Fruit fly (Drosophila melanogaster) whole organism, adult: ENCODE measurements around the gene CG43072.

ENCODE experiments used
- CG11617 ChIP-seq: fragments of 200-800 bp; sonication (Bioruptor generic); optimal IDR thresholded peaks from 2 replicates; lab custom pipeline; 2017; ENCODE audit warnings: mild to moderate bottlenecking, missing biosample characterization, missing genetic modification reagents, missing genetic modification characterization
- CG12768 ChIP-seq: fragments of 200-800 bp; sonication (Bioruptor generic); optimal IDR thresholded peaks from 2 replicates; lab custom pipeline; 2017; ENCODE audit warnings: missing biosample characterization, missing genetic modification characterization, mild to moderate bottlenecking, moderate library complexity, missing genetic modification reagents
- CG14711 ChIP-seq: fragments of 200-800 bp; sonication (Bioruptor generic); optimal IDR thresholded peaks from 2 replicates; lab custom pipeline; 2018; ENCODE audit warnings: missing biosample characterization, mild to moderate bottlenecking, missing genetic modification characterization, moderate library complexity
- CG1620 ChIP-seq: fragments of 200-800 bp; sonication (Bioruptor generic); optimal IDR thresholded peaks from 2 replicates; lab custom pipeline; 2016; ENCODE audit warnings: missing biosample characterization, missing genetic modification characterization
- CG33017 ChIP-seq: fragments of 200-800 bp; sonication (Bioruptor generic); optimal IDR thresholded peaks from 2 replicates; lab custom pipeline; 2018; ENCODE audit warnings: missing biosample characterization, mild to moderate bottlenecking, missing genetic modification characterization, moderate library complexity
- CG5204 ChIP-seq: fragments of 200-800 bp; sonication (Bioruptor generic); optimal IDR thresholded peaks from 2 replicates; lab custom pipeline; 2016; ENCODE audit warnings: missing biosample characterization, missing genetic modification characterization
- CG7045 ChIP-seq: fragments of 200-800 bp; sonication (Bioruptor generic); optimal IDR thresholded peaks from 2 replicates; lab custom pipeline; 2017; ENCODE audit warnings: missing biosample characterization, mild to moderate bottlenecking, missing genetic modification characterization
- CG7101 ChIP-seq: fragments of 200-800 bp; sonication (Bioruptor generic); optimal IDR thresholded peaks from 2 replicates; lab custom pipeline; 2018; ENCODE audit warnings: missing biosample characterization, mild to moderate bottlenecking, missing genetic modification characterization, moderate library complexity
- Clk ChIP-seq: fragments of 200-800 bp; sonication (Bioruptor generic); optimal IDR thresholded peaks from 2 replicates; lab custom pipeline; 2017; ENCODE audit warnings: missing biosample characterization, missing genetic modification characterization
- Crg-1 ChIP-seq: fragments of 200-800 bp; sonication (Bioruptor generic); optimal IDR thresholded peaks from 2 replicates; lab custom pipeline; 2016; ENCODE audit warnings: missing biosample characterization, missing genetic modification characterization
- Hr96 ChIP-seq: fragments of 200-800 bp; sonication (Bioruptor generic); optimal IDR thresholded peaks from 2 replicates; lab custom pipeline; 2016; ENCODE audit warnings: missing biosample characterization, missing genetic modification characterization
- Mnt ChIP-seq: fragments of 200-800 bp; sonication (Bioruptor generic); optimal IDR thresholded peaks from 2 replicates; lab custom pipeline; 2016; ENCODE audit warnings: missing biosample characterization, mild to moderate bottlenecking, missing genetic modification characterization
- bab1 ChIP-seq: fragments of 200-800 bp; sonication (Bioruptor generic); optimal IDR thresholded peaks from 3 replicates; lab custom pipeline; 2019; ENCODE audit warnings: missing biosample characterization, mild to moderate bottlenecking, missing genetic modification characterization, moderate library complexity
- cic ChIP-seq: fragments of 200-800 bp; sonication (Bioruptor generic); optimal IDR thresholded peaks from 2 replicates; lab custom pipeline; 2017; ENCODE audit warnings: missing biosample characterization, mild to moderate bottlenecking, missing genetic modification characterization, moderate library complexity
- cnc ChIP-seq, 2 experiments: fragments of >200 bp; optimal IDR thresholded peaks; 2 replicates each; lab custom pipeline; 2017
- kay ChIP-seq: fragments of 200-800 bp; sonication (Bioruptor generic); peaks from one replicate; lab custom pipeline; 2016; ENCODE audit warnings: missing biosample characterization, missing genetic modification characterization, borderline replicate concordance
- ovo ChIP-seq: fragments of 200-800 bp; sonication (Bioruptor generic); optimal IDR thresholded peaks from 2 replicates; lab custom pipeline; 2016; ENCODE audit warnings: missing biosample characterization, missing genetic modification characterization
- pad ChIP-seq: fragments of 200-800 bp; sonication (Bioruptor generic); optimal IDR thresholded peaks from 3 replicates; lab custom pipeline; 2017; ENCODE audit warnings: missing biosample characterization, missing genetic modification characterization, mild to moderate bottlenecking, moderate library complexity, missing genetic modification reagents
- tj ChIP-seq: fragments of 200-800 bp; sonication (Bioruptor generic); optimal IDR thresholded peaks from 3 replicates; lab custom pipeline; 2017; ENCODE audit warnings: missing biosample characterization, mild to moderate bottlenecking, missing genetic modification characterization, moderate library complexity
- toe ChIP-seq: fragments of 200-800 bp; sonication (Bioruptor generic); optimal IDR thresholded peaks from 2 replicates; lab custom pipeline; 2016; ENCODE audit warnings: missing biosample characterization, missing genetic modification characterization

The CG43072 gene

DNA sequence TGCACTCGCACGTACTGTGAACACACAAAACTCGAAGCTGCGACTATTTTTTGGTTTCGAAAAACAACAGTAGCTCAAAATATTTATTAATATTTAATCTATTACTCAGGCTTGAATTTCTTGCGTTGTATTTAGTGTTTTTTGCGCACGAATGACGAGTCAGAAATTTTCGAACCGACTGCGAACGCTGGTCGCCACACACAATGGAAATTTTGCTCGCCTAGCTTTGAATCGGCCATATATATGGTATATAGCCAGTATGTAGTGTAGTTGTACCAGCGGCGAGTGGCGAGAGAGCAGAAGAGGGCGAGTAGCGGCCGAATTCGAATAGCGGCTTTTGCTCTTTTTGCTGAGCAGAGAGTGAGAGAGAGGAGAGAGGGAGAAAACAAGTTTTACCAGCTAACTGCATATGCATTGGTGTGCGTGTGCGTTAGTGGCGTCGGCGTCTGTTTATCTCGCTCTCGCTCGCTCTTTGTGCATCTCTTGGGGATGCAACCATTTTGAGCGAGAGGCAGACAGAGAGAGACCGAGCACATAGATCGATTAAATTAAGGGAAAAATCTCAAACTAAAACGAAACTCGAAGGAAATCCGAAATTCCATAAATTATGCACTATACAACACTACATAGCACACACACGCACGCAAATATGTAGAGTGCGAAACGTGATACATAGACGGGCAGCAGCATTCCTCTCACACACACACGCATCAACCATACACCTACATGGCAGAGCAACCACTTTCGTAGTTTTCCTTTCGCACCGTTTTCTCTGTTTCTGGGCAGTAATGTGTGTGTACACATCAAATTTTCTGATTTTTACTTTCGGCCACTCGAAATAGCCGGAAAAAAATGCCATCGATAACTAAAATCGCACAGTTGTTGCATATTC lies 39.4 kb upstream of the CG43072 start:
- TF ChIP-seq CG14711 (tag; lab: Kevin White, UChicago): no peak
- TF ChIP-seq Hr96 (GFP tag; lab: Kevin White, UChicago): peak; percentile 28
- no peak for TF ChIP-seq CG7045 (GFP tag; lab: Kevin White, UChicago)
- TF ChIP-seq Clk (GFP tag; lab: Kevin White, UChicago): no peak
- no peak for TF ChIP-seq CG33017 (tag; lab: Kevin White, UChicago)
- TF ChIP-seq cic (GFP tag; lab: Kevin White, UChicago): no peak
- TF ChIP-seq ovo (GFP tag; lab: Kevin White, UChicago): peak; percentile 70
- peak; percentile 32 for TF ChIP-seq CG11617
- no peak for TF ChIP-seq cnc (optimal IDR thresholded peaks at IDR 0.05; lab: Kevin White, UChicago)
- TF ChIP-seq CG5204 (GFP tag; lab: Kevin White, UChicago): no peak
- no peak for TF ChIP-seq bab1 (GFP tag; lab: Kevin White, UChicago)
- peak; percentile 41 for TF ChIP-seq tj (GFP tag; lab: Kevin White, UChicago)
- no peak for TF ChIP-seq CG7101 (tag; lab: Kevin White, UChicago)
- peak; percentile 58 for TF ChIP-seq Mnt
- TF ChIP-seq Crg-1: no peak
- TF ChIP-seq toe (GFP tag; lab: Kevin White, UChicago): no peak
- TF ChIP-seq pad (GFP tag; lab: Kevin White, UChicago): peak; percentile 47
- TF ChIP-seq kay: no peak
- TF ChIP-seq CG1620 (GFP tag; lab: Kevin White, UChicago): no peak
- TF ChIP-seq CG12768 (GFP tag; lab: Kevin White, UChicago): peak; percentile 3

DNA sequence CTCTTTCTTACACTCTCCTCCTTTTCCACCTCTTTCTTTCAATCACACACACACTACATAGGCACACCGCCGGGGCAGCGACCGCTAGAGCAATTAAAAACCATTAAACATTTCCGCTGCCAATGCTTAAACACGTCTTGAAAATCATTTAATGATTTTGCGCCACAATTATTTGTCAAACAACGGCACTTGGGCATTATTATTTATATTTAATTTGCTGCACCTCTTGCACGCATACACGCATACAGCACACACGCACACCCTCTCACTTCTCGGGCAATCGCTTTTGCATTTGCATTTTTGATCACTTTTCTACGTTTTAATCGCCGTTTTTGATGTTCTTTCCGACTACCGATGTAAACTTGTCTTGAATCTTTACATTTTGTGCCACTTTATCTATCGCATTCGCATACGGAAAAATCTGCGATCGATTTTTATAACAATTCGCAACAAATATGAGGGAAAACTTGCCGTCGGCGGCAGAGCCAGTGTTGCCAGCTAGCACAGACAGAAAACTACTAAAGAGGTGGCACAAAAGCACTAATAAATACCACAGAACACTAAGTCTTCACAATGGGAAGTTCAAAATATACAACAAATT lies 38.6 kb upstream of the CG43072 start, which contains the start of gene skd:
Gene skd (minus strand): TSS at position 518 of the 601 bp plus-strand sequence.
- TF ChIP-seq CG1620 (GFP tag; lab: Kevin White, UChicago) (no peak), Crg-1 (no peak), Mnt (peak; percentile 6)

DNA sequence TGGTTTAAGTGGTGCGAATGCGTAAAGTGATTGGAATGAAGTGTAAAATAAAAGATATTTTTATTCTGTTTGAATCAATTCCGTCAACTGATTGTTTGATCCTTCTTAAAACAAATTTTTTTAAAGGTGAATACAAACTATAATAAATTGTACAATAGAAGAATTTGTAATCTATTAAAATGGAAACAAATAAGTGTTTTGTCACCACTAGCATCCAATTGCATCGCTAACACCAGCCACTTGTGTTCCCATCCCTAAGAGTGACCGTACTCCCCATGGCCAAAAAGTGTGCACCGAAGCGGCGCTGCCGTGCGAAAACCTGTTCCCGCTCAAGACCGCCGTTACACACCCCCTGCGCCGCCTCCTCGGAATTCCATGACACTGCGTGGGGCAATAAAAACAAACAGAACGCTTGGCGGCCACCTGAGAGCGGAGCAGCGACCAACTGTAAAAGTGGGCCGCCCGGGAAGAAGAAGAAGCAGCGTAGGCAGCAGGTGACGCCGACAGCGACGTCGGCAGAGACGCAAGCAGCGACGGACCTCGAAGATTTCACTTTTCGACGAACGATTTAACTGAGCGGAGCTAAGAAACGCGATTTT lies 37.9 kb upstream of the CG43072 start, which contains the start of gene Pdss2:
Gene Pdss2 (plus strand): TSS at position 259 of the 599 bp plus-strand sequence.
- peak; percentile 80 for TF ChIP-seq ovo (GFP tag; lab: Kevin White, UChicago)
- TF ChIP-seq CG7045 (GFP tag; lab: Kevin White, UChicago): peak; percentile 45
- TF ChIP-seq cnc (optimal IDR thresholded peaks at IDR 0.05; lab: Kevin White, UChicago): no peak
- peak; percentile 49 for TF ChIP-seq Crg-1
- peak; percentile 74 for TF ChIP-seq CG12768 (GFP tag; lab: Kevin White, UChicago)
- TF ChIP-seq CG11617: peak; percentile 59
- TF ChIP-seq toe (GFP tag; lab: Kevin White, UChicago): peak; percentile 86
- no peak for TF ChIP-seq CG5204 (GFP tag; lab: Kevin White, UChicago)
- TF ChIP-seq pad (GFP tag; lab: Kevin White, UChicago): peak; percentile 55
- TF ChIP-seq tj (GFP tag; lab: Kevin White, UChicago): peak; percentile 32
- peak; percentile 63 for TF ChIP-seq Clk (GFP tag; lab: Kevin White, UChicago)
- TF ChIP-seq cic (GFP tag; lab: Kevin White, UChicago): no peak
- peak; percentile 76 for TF ChIP-seq Hr96 (GFP tag; lab: Kevin White, UChicago)
- peak; percentile 77 for TF ChIP-seq Mnt
- TF ChIP-seq CG14711 (tag; lab: Kevin White, UChicago): peak; percentile 41
- no peak for TF ChIP-seq kay
- TF ChIP-seq bab1 (GFP tag; lab: Kevin White, UChicago): peak; percentile 63
- peak; percentile 78 for TF ChIP-seq CG1620 (GFP tag; lab: Kevin White, UChicago)
- peak; percentile 72 for TF ChIP-seq CG7101 (tag; lab: Kevin White, UChicago)
- peak; percentile 47 for TF ChIP-seq CG33017 (tag; lab: Kevin White, UChicago)

DNA sequence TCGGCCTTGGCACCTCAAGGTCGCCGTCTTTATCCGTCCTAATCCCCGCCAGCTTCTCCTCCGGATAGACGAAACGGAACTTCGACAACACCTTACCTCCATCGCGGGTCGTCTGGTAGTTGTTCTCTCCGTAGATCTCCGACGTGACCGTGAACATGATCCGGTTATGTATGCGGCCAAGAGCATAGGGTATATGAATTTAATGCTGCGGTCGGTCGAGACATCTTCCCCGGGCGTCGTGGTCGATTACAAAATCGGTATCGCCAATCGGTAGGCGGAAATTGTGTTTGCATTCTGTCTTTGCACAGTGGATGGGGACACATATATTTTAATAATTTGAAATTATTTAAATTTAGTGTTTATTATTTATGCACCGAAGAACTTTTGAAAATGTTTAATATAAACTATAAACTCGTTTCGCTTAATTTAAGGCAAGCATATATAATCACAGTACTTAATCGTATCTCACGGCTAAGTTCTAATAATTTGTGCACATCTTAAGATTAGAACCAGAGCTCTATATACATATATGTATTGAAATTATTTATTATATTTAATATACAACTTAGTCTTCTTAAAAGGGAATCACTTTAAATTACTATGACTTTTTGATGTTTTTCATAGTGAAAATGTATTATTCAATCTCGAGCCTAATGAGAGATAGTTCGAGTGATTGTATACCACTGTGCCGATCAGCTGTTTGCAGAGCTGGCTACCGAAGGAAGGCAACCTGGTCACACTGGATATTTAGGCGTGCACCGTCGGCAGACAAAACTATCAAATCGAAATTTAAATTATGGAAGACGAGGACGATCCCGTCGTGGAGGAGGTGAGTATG lies 34.3 kb upstream of the CG43072 start, which contains the start of the genes CG10584 and Polr3E:
Gene CG10584 (minus strand): TSS at position 268 of the 838 bp plus-strand sequence.
Gene Polr3E (plus strand): TSS at position 733 of the 838 bp plus-strand sequence.
- TF ChIP-seq Clk (GFP tag; lab: Kevin White, UChicago) (peak; percentile 84), CG7101 (tag; lab: Kevin White, UChicago) (peak; percentile 93), Hr96 (GFP tag; lab: Kevin White, UChicago) (peak; percentile 71), CG33017 (tag; lab: Kevin White, UChicago) (peak; percentile 93), CG14711 (tag; lab: Kevin White, UChicago) (peak; percentile 86), ovo (GFP tag; lab: Kevin White, UChicago) (peak; percentile 89), tj (GFP tag; lab: Kevin White, UChicago) (peak; percentile 82), cnc (optimal IDR thresholded peaks at IDR 0.05; lab: Kevin White, UChicago) (no peak), Crg-1 (peak; percentile 86), Mnt (peak; percentile 76), CG5204 (GFP tag; lab: Kevin White, UChicago) (no peak), kay (no peak), cic (GFP tag; lab: Kevin White, UChicago) (peak; percentile 77), CG1620 (GFP tag; lab: Kevin White, UChicago) (peak; percentile 42), CG11617 (peak; percentile 97), CG7045 (GFP tag; lab: Kevin White, UChicago) (peak; percentile 95), bab1 (GFP tag; lab: Kevin White, UChicago) (peak; percentile 90), toe (GFP tag; lab: Kevin White, UChicago) (peak; percentile 82), CG12768 (GFP tag; lab: Kevin White, UChicago) (peak; percentile 96), pad (GFP tag; lab: Kevin White, UChicago) (peak; percentile 87)
